Fruit fly (Drosophila melanogaster) whole organism, embryonic: ENCODE data around the gene CG33160.

Experiments
- Adf1 ChIP-seq: fragments of 200-800 bp; sonication (Bioruptor generic); IDR thresholded peaks from 2 replicates; pipeline ENCODE4 v1.3.6; 2022; ENCODE audit warnings: missing biosample characterization, missing genetic modification characterization
- Blimp-1 ChIP-seq: fragments of 200-800 bp; sonication (Bioruptor generic); optimal IDR thresholded peaks from 3 replicates; lab custom pipeline; 2018; ENCODE audit warnings: missing biosample characterization, missing genetic modification characterization, mild to moderate bottlenecking, moderate library complexity, missing genetic modification reagents
- CG1024 ChIP-seq: fragments of 200-800 bp; sonication (Bioruptor generic); IDR thresholded peaks from 2 replicates; pipeline ENCODE4 v1.3.6; 2022; ENCODE audit warnings: missing biosample characterization, missing genetic modification characterization
- CG11696 ChIP-seq: fragments of 200-800 bp; sonication (Bioruptor generic); IDR thresholded peaks from 2 replicates; pipeline ENCODE4 v1.3.6; 2022; ENCODE audit warnings: missing biosample characterization, missing genetic modification characterization
- CG12391 ChIP-seq: fragments of 200-800 bp; sonication (Bioruptor generic); optimal IDR thresholded peaks from 3 replicates; lab custom pipeline; 2018; ENCODE audit warnings: missing biosample characterization, mild to moderate bottlenecking, missing genetic modification characterization, moderate library complexity
- CG14667 ChIP-seq: fragments of 200-800 bp; sonication (Bioruptor generic); IDR thresholded peaks from 2 replicates; pipeline ENCODE4 v1.3.6; 2022; ENCODE audit warnings: missing biosample characterization, missing genetic modification characterization
- CG15601 ChIP-seq: fragments of 200-800 bp; sonication (Bioruptor generic); optimal IDR thresholded peaks from 3 replicates; lab custom pipeline; 2019; ENCODE audit warnings: missing biosample characterization, mild to moderate bottlenecking, missing genetic modification characterization, moderate library complexity
- CG1603 ChIP-seq: fragments of 200-800 bp; sonication (Bioruptor generic); optimal IDR thresholded peaks from 2 replicates; lab custom pipeline; 2019; ENCODE audit warnings: missing biosample characterization, mild to moderate bottlenecking, missing genetic modification characterization, moderate library complexity
- CG16779 ChIP-seq: fragments of 200-800 bp; sonication (Bioruptor generic); IDR thresholded peaks from 2 replicates; pipeline ENCODE4 v1.3.6; 2022; ENCODE audit warnings: missing biosample characterization, missing genetic modification characterization
- CG18011 ChIP-seq: fragments of 200-800 bp; sonication (Bioruptor generic); optimal IDR thresholded peaks from 2 replicates; lab custom pipeline; 2017; ENCODE audit warnings: missing biosample characterization, missing genetic modification characterization, mild to moderate bottlenecking, moderate library complexity, missing genotype
- CG2678 ChIP-seq: fragments of 200-800 bp; sonication (Bioruptor generic); optimal IDR thresholded peaks from 3 replicates; lab custom pipeline; 2019; ENCODE audit warnings: missing biosample characterization, mild to moderate bottlenecking, missing genetic modification characterization, moderate library complexity
- CG2712 ChIP-seq: fragments of 200-800 bp; optimal IDR thresholded peaks from 3 replicates; lab custom pipeline; 2019; ENCODE audit warnings: missing biosample characterization, mild to moderate bottlenecking, missing genetic modification characterization, moderate library complexity
- CG2875 ChIP-seq: fragments of 200-800 bp; sonication (Bioruptor generic); optimal IDR thresholded peaks from 2 replicates; lab custom pipeline; 2017; ENCODE audit warnings: missing biosample characterization, mild to moderate bottlenecking, missing genetic modification characterization, missing genetic modification reagents
- CG31224 ChIP-seq: fragments of 200-800 bp; sonication (Bioruptor generic); IDR thresholded peaks from 2 replicates; pipeline ENCODE4 v1.3.6; 2022; ENCODE audit warnings: missing biosample characterization, missing genetic modification characterization
- CG3281 ChIP-seq: fragments of 200-800 bp; sonication (Bioruptor generic); optimal IDR thresholded peaks from 3 replicates; lab custom pipeline; 2017; ENCODE audit warnings: missing biosample characterization, mild to moderate bottlenecking, missing genetic modification characterization
- CG5245 ChIP-seq: fragments of 200-800 bp; sonication (Bioruptor generic); optimal IDR thresholded peaks from 3 replicates; lab custom pipeline; 2016; ENCODE audit warnings: missing biosample characterization, missing genetic modification characterization
- CG6813 ChIP-seq: fragments of 200-800 bp; sonication (Bioruptor generic); optimal IDR thresholded peaks from 2 replicates; lab custom pipeline; 2017; ENCODE audit warnings: missing biosample characterization, missing genetic modification characterization, mild to moderate bottlenecking, moderate library complexity, missing genetic modification reagents
- CoRest ChIP-seq: fragments of 200-800 bp; sonication (Bioruptor generic); optimal IDR thresholded peaks from 3 replicates; lab custom pipeline; 2018; ENCODE audit warnings: missing biosample characterization, mild to moderate bottlenecking, missing genetic modification characterization, moderate library complexity
- D ChIP-seq, 2 experiments: fragments of 200-800 bp in 1 of 2; fragments of >200 bp in 1 of 2; sonication (Bioruptor generic) in 1 of 2; optimal IDR thresholded peaks; 2 replicates in 1 of 2; 3 replicates in 1 of 2; lab custom pipeline; 2017; ENCODE audit warnings: mild to moderate bottlenecking in 1 of 2, missing biosample characterization in 1 of 2, missing genetic modification characterization in 1 of 2, missing genetic modification reagents in 1 of 2
- Doc3 ChIP-seq: fragments of 200-800 bp; sonication (Bioruptor generic); IDR thresholded peaks from 3 replicates; pipeline ENCODE4 v1.3.6; 2022; ENCODE audit warnings: missing biosample characterization, missing genetic modification characterization; ENCODE audit not compliant: partially characterized antibody
- Drgx ChIP-seq: fragments of 200-800 bp; sonication (Bioruptor generic); IDR thresholded peaks from 2 replicates; pipeline ENCODE4 v1.3.6; 2022; ENCODE audit warnings: missing biosample characterization, missing genetic modification characterization
- E2f2 ChIP-seq: fragments of 200-800 bp; sonication (Bioruptor generic); IDR thresholded peaks from 2 replicates; pipeline ENCODE4 v1.3.6; 2022; ENCODE audit warnings: missing biosample characterization, missing genetic modification characterization
- Eip74EF ChIP-seq, 2 experiments: fragments of 200-800 bp in 1 of 2; fragments of >200 bp in 1 of 2; sonication (Bioruptor generic) in 1 of 2; optimal IDR thresholded peaks; 2 replicates each; lab custom pipeline; 2017 to 2019; ENCODE audit warnings: missing biosample characterization in 2 of 2, missing genetic modification characterization in 2 of 2, mild to moderate bottlenecking in 1 of 2, moderate library complexity in 1 of 2
- Ets65A ChIP-seq: fragments of 200-800 bp; sonication (Bioruptor generic); peaks from one replicate; lab custom pipeline; 2016; ENCODE audit warnings: missing biosample characterization, missing genetic modification characterization
- Ets97D ChIP-seq: fragments of 200-800 bp; sonication (Bioruptor generic); optimal IDR thresholded peaks from 3 replicates; lab custom pipeline; 2016; ENCODE audit warnings: missing biosample characterization, missing genetic modification characterization
- Hr3 ChIP-seq: fragments of 200-800 bp; sonication (Bioruptor generic); optimal IDR thresholded peaks from 3 replicates; lab custom pipeline; 2016; ENCODE audit warnings: missing biosample characterization, missing genetic modification characterization
- Hr51 ChIP-seq, 2 experiments: fragments of 200-800 bp; sonication (Bioruptor generic); optimal IDR thresholded peaks; 2 replicates in 1 of 2; 3 replicates in 1 of 2; lab custom pipeline; 2016 to 2018; ENCODE audit warnings: missing biosample characterization in 2 of 2, missing genetic modification characterization in 2 of 2, mild to moderate bottlenecking in 1 of 2, moderate library complexity in 1 of 2
- Hr78 ChIP-seq, 2 experiments: fragments of 200-800 bp in 1 of 2; fragments of >200 bp in 1 of 2; sonication (Bioruptor generic) in 1 of 2; optimal IDR thresholded peaks; 2 replicates each; lab custom pipeline; 2017 to 2019; ENCODE audit warnings: missing biosample characterization in 2 of 2, missing genetic modification characterization in 2 of 2, mild to moderate bottlenecking in 1 of 2, moderate library complexity in 1 of 2
- PHDP ChIP-seq: fragments of 200-800 bp; sonication (Bioruptor generic); optimal IDR thresholded peaks from 3 replicates; lab custom pipeline; 2018; ENCODE audit warnings: missing biosample characterization, mild to moderate bottlenecking, missing genetic modification characterization, moderate library complexity
- Sox100B ChIP-seq: fragments of 200-800 bp; sonication (Bioruptor generic); optimal IDR thresholded peaks from 3 replicates; lab custom pipeline; 2018; ENCODE audit warnings: missing biosample characterization, mild to moderate bottlenecking, missing genetic modification characterization
- Xbp1 ChIP-seq: fragments of 200-800 bp; sonication (Bioruptor generic); optimal IDR thresholded peaks from 3 replicates; lab custom pipeline; 2016; ENCODE audit warnings: missing biosample characterization, mild to moderate bottlenecking, missing genetic modification characterization
- ap ChIP-seq: fragments of 200-800 bp; sonication (Bioruptor generic); IDR thresholded peaks from 2 replicates; pipeline ENCODE4 v1.3.6; 2022; ENCODE audit warnings: missing biosample characterization, missing genetic modification characterization
- az2 ChIP-seq: fragments of 200-800 bp; sonication (Bioruptor generic); optimal IDR thresholded peaks from 3 replicates; lab custom pipeline; 2016; ENCODE audit warnings: missing biosample characterization, missing genetic modification characterization
- cato ChIP-seq: fragments of 200-800 bp; sonication (Bioruptor generic); optimal IDR thresholded peaks from 2 replicates; lab custom pipeline; 2016; ENCODE audit warnings: missing biosample characterization, missing genetic modification characterization, borderline replicate concordance
- chif ChIP-seq, 2 experiments: fragments of 200-800 bp; sonication (Bioruptor generic); optimal IDR thresholded peaks; 3 replicates each; lab custom pipeline; 2016; ENCODE audit warnings: missing biosample characterization in 2 of 2, missing genetic modification characterization in 2 of 2
- dati ChIP-seq: fragments of 200-800 bp; sonication (Bioruptor generic); IDR thresholded peaks from 2 replicates; pipeline ENCODE4 v1.3.6; 2022; ENCODE audit warnings: missing biosample characterization, missing genetic modification characterization
- fu2 ChIP-seq: fragments of 200-800 bp; sonication (Bioruptor generic); optimal IDR thresholded peaks from 2 replicates; lab custom pipeline; 2016; ENCODE audit warnings: missing biosample characterization, missing genetic modification characterization
- gsb ChIP-seq: fragments of 200-800 bp; sonication (Bioruptor generic); IDR thresholded peaks from 2 replicates; pipeline ENCODE4 v1.3.6; 2022; ENCODE audit warnings: missing biosample characterization, missing genetic modification characterization
- hkb ChIP-seq, 2 experiments: fragments of 200-800 bp in 1 of 2; fragments of >200 bp in 1 of 2; sonication (Bioruptor generic) in 1 of 2; IDR thresholded peaks in 1 of 2; optimal IDR thresholded peaks in 1 of 2; 2 replicates each; pipeline versions ENCODE4 v1.3.6 to Lab custom; 2017 to 2022; ENCODE audit warnings: missing biosample characterization in 1 of 2, missing genetic modification characterization in 1 of 2
- nmo ChIP-seq: fragments of 200-800 bp; sonication (Bioruptor generic); optimal IDR thresholded peaks from 2 replicates; lab custom pipeline; 2018; ENCODE audit warnings: missing biosample characterization, mild to moderate bottlenecking, missing genetic modification characterization, moderate library complexity
- prd ChIP-seq, 3 experiments: fragments of >200 bp in 2 of 3; fragments of 200-800 bp in 1 of 3; sonication (Bioruptor generic) in 1 of 3; optimal IDR thresholded peaks in 2 of 3; IDR thresholded peaks in 1 of 3; 2 replicates in 2 of 3; 3 replicates in 1 of 3; pipeline versions ENCODE4 v1.3.6 to Lab custom; 2017 to 2022; ENCODE audit warnings: missing biosample characterization in 1 of 3, missing genetic modification characterization in 1 of 3
- row ChIP-seq: fragments of 200-800 bp; sonication (Bioruptor generic); IDR thresholded peaks from 3 replicates; pipeline ENCODE4 v1.3.6; 2022; ENCODE audit warnings: missing biosample characterization, missing genetic modification characterization
- toy ChIP-seq: fragments of 200-800 bp; sonication (Bioruptor generic); IDR thresholded peaks from 2 replicates; pipeline ENCODE4 v1.3.6; 2022; ENCODE audit warnings: missing biosample characterization, missing genetic modification characterization

The CG33160 gene

dm6 chr3L:3249664-3249996 lies 43.5 kb upstream of the CG33160 start:
- TF ChIP-seq Ets97D (GFP tag; lab: Kevin White, UChicago) (no peak), Blimp-1 (GFP tag; lab: Kevin White, UChicago) (peak; percentile 96), fu2 (GFP tag; lab: Kevin White, UChicago) (no peak)
- TF ChIP-seq, all 482 proteins: peak for 1

- TF ChIP-seq CG31224 (GFP tag; lab: Robert Waterston, UW): no peak
- TF ChIP-seq Hr3 (GFP tag; lab: Kevin White, UChicago): peak; percentile 18
- TF ChIP-seq CG1603: no peak
- TF ChIP-seq row (GFP tag; lab: Robert Waterston, UW): peak; percentile 54
- no peak for TF ChIP-seq hkb (optimal IDR thresholded peaks at IDR 0.05; lab: Kevin White, UChicago)
- TF ChIP-seq hkb (GFP tag; IDR thresholded peaks at IDR 0.05; lab: Robert Waterston, UW): peak; percentile 54; the same call in 1 of the 2 replicates
- peak; percentile 15; the same call in 1 of the 2 replicates for TF ChIP-seq E2f2 (GFP tag; lab: Robert Waterston, UW)
- 0 out of 2 replicates have a peak, but pooled peaks have one; percentile 21 for TF ChIP-seq CG16779
- TF ChIP-seq D (optimal IDR thresholded peaks at IDR 0.05; lab: Kevin White, UChicago): no peak
- peak; percentile 29 for TF ChIP-seq D (GFP tag; optimal IDR thresholded peaks at IDR 0.05; lab: Kevin White, UChicago)
- peak in 1 of 2 experiments; percentile 70 for TF ChIP-seq Hr51 (GFP tag; optimal IDR thresholded peaks at IDR 0.05; lab: Kevin White, UChicago)
- peak; percentile 35 for TF ChIP-seq PHDP
- peak; percentile 26 for TF ChIP-seq cato
- peak; percentile 74 for TF ChIP-seq nmo (GFP tag; lab: Kevin White, UChicago)
- peak; percentile 61; the same call in 1 of the 2 replicates for TF ChIP-seq CG11696 (GFP tag; lab: Robert Waterston, UW)
- TF ChIP-seq Drgx: peak; percentile 79
- TF ChIP-seq Hr78 (GFP tag; optimal IDR thresholded peaks at IDR 0.05; lab: Kevin White, UChicago): no peak
- TF ChIP-seq CG15601: peak; percentile 31
- TF ChIP-seq az2 (GFP tag; lab: Kevin White, UChicago): peak; percentile 56
- no peak for TF ChIP-seq Eip74EF (GFP tag; optimal IDR thresholded peaks at IDR 0.05; lab: Kevin White, UChicago)
- no peak for TF ChIP-seq CG18011 (GFP tag; lab: Kevin White, UChicago)
- TF ChIP-seq gsb (GFP tag; lab: Robert Waterston, UW): no peak
- TF ChIP-seq CG2875 (GFP tag; lab: Kevin White, UChicago): peak; percentile 27
- 0 out of 2 replicates have a peak, but pooled peaks have one; percentile 4 for TF ChIP-seq ap (GFP tag; lab: Robert Waterston, UW)
- TF ChIP-seq CG6813 (GFP tag; lab: Kevin White, UChicago): no peak
- no peak for TF ChIP-seq prd (optimal IDR thresholded peaks at IDR 0.05; lab: Kevin White, UChicago)
- TF ChIP-seq prd (GFP tag; IDR thresholded peaks at IDR 0.05; lab: Robert Waterston, UW): peak; percentile 23; the same call in 1 of the 3 replicates
- peak; percentile 44 for TF ChIP-seq CG12391
- no peak for TF ChIP-seq toy
- TF ChIP-seq CG3281 (GFP tag; lab: Kevin White, UChicago): peak; percentile 15
- TF ChIP-seq Blimp-1 (GFP tag; lab: Kevin White, UChicago): peak; percentile 36
- TF ChIP-seq Sox100B: peak; percentile 68
- TF ChIP-seq Doc3 (GFP tag; lab: Robert Waterston, UW): no peak
- TF ChIP-seq CG5245 (GFP tag; lab: Kevin White, UChicago): peak; percentile 9
- TF ChIP-seq Adf1: peak; percentile 22
- TF ChIP-seq chif (GFP tag; optimal IDR thresholded peaks at IDR 0.05; lab: Kevin White, UChicago): peak; percentile 29 to 58
- 0 out of 2 replicates have a peak, but pooled peaks have one; percentile 12 for TF ChIP-seq CG14667 (GFP tag; lab: Robert Waterston, UW)
- peak; percentile 50 for TF ChIP-seq CG2678 (tag; lab: Kevin White, UChicago)
- 0 out of 2 replicates have a peak, but pooled peaks have one; percentile 22 for TF ChIP-seq CG1024 (GFP tag; lab: Robert Waterston, UW)
- TF ChIP-seq CG2712 (tag; lab: Kevin White, UChicago): peak; percentile 54
- peak; percentile 92 for TF ChIP-seq Ets65A
- peak; percentile 59 for TF ChIP-seq Xbp1 (GFP tag; lab: Kevin White, UChicago)
- peak; percentile 66 for TF ChIP-seq CoRest (tag; lab: Kevin White, UChicago)
- 0 out of 2 replicates have a peak, but pooled peaks have one; percentile 21 for TF ChIP-seq dati
These were observed 42.8 kb upstream of the CG33160 start for dm6 chr3L:3248714-3249663.
